Worm (Caenorhabditis elegans) whole organism, L4 larva: Measurements from ENCODE around the gene col-101.
"Not testable (repeated sequence)": the region's sequence is repeated elsewhere in the genome, so short reads cannot be mapped to it uniquely, and the experiment has no call there.

Source experiments
- R02D3.7 ChIP-seq: fragments of 150-350 bp; sonication (generic microtip); optimal IDR thresholded peaks from 3 replicates; lab custom pipeline; 2014; ENCODE audit warnings: missing biosample characterization, missing genetic modification characterization
- cey-2 ChIP-seq: sonication (generic microtip); optimal IDR thresholded peaks from 3 replicates; lab custom pipeline; 2017; ENCODE audit warnings: missing genetic modification characterization, mild to moderate bottlenecking, missing compliant biosample characterization, antibody characterized with exemption, borderline replicate concordance; ENCODE audit not compliant: insufficient read depth
- egl-27 ChIP-seq: sonication (generic microtip); optimal IDR thresholded peaks from 3 replicates; lab custom pipeline; 2017; ENCODE audit warnings: missing biosample characterization, missing genetic modification reagents, missing genetic modification characterization
- pha-4 ChIP-seq, 2 experiments: fragments of 150-350 bp in 1 of 2; fragments of 200-800 bp in 1 of 2; sonication (Bioruptor generic) in 1 of 2; IDR thresholded peaks in 1 of 2; optimal IDR thresholded peaks in 1 of 2; 2 replicates each; pipeline versions ENCODE4 v1.3.6 to Lab custom; 2014 to 2022; ENCODE audit warnings: missing genetic modification characterization in 2 of 2, missing genetic modification reagents in 2 of 2, missing biosample characterization in 1 of 2, missing compliant biosample characterization in 1 of 2
- pqm-1 ChIP-seq: sonication (generic microtip); optimal IDR thresholded peaks from 2 replicates; lab custom pipeline; 2017; ENCODE audit warnings: missing biosample characterization, missing genetic modification characterization
- snpc-4 ChIP-seq: fragments of 150-350 bp; optimal IDR thresholded peaks from 2 replicates; lab custom pipeline; 2014; ENCODE audit warnings: missing biosample characterization, missing genetic modification characterization
- zag-1 ChIP-seq: fragments of 150-350 bp; optimal IDR thresholded peaks from 2 replicates; lab custom pipeline; 2014; ENCODE audit warnings: missing biosample characterization, missing genetic modification characterization
- ztf-11 ChIP-seq: fragments of 150-350 bp; optimal IDR thresholded peaks from 2 replicates; lab custom pipeline; 2014; ENCODE audit warnings: missing biosample characterization, missing genetic modification characterization

- TF ChIP-seq pqm-1 (tag; lab: Kevin White, UChicago); ztf-11; pha-4 (GFP tag; IDR thresholded peaks at IDR 0.05; lab: Robert Waterston, UW); pha-4 (tag; optimal IDR thresholded peaks at IDR 0.05; lab: Kevin White, UChicago); R02D3.7; zag-1 (tag; lab: Kevin White, UChicago); egl-27; snpc-4 (tag; lab: Kevin White, UChicago); cey-2 (tag; lab: Kevin White, UChicago): not testable (repeated sequence)
Measured at ce11 chrIV:281247-281646, 45.6 kb downstream of the col-101 start.
